Worm (Caenorhabditis elegans): ENCODE results near the gene rilp-1.

- TF ChIP-seq nhr-23 (tag; optimal IDR thresholded peaks at IDR 0.05) (no peak), mdl-1 (tag; optimal IDR thresholded peaks at IDR 0.05) (no peak), elt-1 (tag; optimal IDR thresholded peaks at IDR 0.05) (no peak), fos-1 (tag; optimal IDR thresholded peaks at IDR 0.05) (no peak), ama-1 (optimal IDR thresholded peaks at IDR 0.05) (no peak), snpc-4 (tag; optimal IDR thresholded peaks at IDR 0.05) (no peak), lin-13 (GFP tag; optimal IDR thresholded peaks at IDR 0.05) (no peak), alr-1 (tag; optimal IDR thresholded peaks at IDR 0.05) (no peak), blmp-1 (tag; optimal IDR thresholded peaks at IDR 0.05; ENCODE audit: insufficient read depth) (no peak), nhr-25 (tag; optimal IDR thresholded peaks at IDR 0.05) (no peak)
These were observed 43.1 kb downstream of the rilp-1 start for ce11 chrIII:3679083-3679482.

All from whole organism, L2 larva.